Worm (Caenorhabditis elegans): ENCODE measurements around the gene fbxa-31.

Gene fbxa-31

ce11 chrIII:1226256-1226655 lies 45.0 kb downstream of the fbxa-31 start:
- TF ChIP-seq nhr-80 (tag; optimal IDR thresholded peaks at IDR 0.05) (peak; percentile 62), lsy-27 (tag; optimal IDR thresholded peaks at IDR 0.05; ENCODE audit: borderline replicate concordance, insufficient read depth) (no peak), F22D6.2 (tag; optimal IDR thresholded peaks at IDR 0.05) (no peak), lin-54 (GFP tag; optimal IDR thresholded peaks at IDR 0.05) (no peak), nhr-120 (GFP tag; IDR thresholded peaks at IDR 0.05) (no peak), hmg-1.2 (GFP tag; IDR thresholded peaks at IDR 0.05) (peak; percentile 56; the same call in 1 of the 2 replicates), nfyb-1 (GFP tag; IDR thresholded peaks at IDR 0.05) (no peak)

- no peak for TF ChIP-seq attf-6 (GFP tag; IDR thresholded peaks at IDR 0.05)
- TF ChIP-seq aptf-2 (GFP tag; conservative IDR thresholded peaks at IDR 0.05), result no peak
- TF ChIP-seq ceh-27 (GFP tag; optimal IDR thresholded peaks at IDR 0.05), result no peak
- TF ChIP-seq gei-17 (GFP tag; optimal IDR thresholded peaks at IDR 0.05), result no peak
- no peak for TF ChIP-seq let-607 (tag; optimal IDR thresholded peaks at IDR 0.05)
- TF ChIP-seq B0019.2 (GFP tag; conservative IDR thresholded peaks at IDR 0.05), result no peak
Observed at ce11 chrIII:1225595-1225994, 45.6 kb downstream of the fbxa-31 start.

DNA sequence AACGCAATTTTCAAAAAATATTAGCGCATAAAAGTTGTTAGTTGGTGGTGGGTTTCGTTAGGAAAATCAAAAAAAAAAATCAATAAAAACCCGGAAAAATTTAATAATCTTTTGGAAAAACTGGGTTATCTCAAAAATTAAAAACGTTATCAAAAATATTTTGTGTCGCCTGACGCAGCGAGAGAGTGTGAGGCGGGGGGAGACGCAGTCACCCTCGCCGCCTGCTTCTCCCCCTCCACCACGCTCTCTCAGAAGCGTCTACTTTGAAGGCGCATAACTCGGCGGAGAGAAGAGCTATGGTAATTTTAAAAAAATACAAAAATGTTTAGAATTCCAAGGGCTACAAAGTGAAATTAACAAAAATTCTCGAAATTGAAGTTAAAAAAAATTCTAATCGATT lies 46.1 kb downstream of the fbxa-31 start:
- TF ChIP-seq fkh-3 (tag; optimal IDR thresholded peaks at IDR 0.05) (no peak), ceh-91 (GFP tag; IDR thresholded peaks at IDR 0.05) (no peak), zfh-2 (GFP tag; conservative IDR thresholded peaks at IDR 0.05) (peak; percentile 66), cebp-2 (GFP tag; IDR thresholded peaks at IDR 0.05) (no peak), B0035.1 (tag; optimal IDR thresholded peaks at IDR 0.05) (no peak), hmg-1.2 (GFP tag; IDR thresholded peaks at IDR 0.05) (peak; percentile 76)

ce11 chrIII:1223319-1224093 lies 47.7 kb downstream of the fbxa-31 start:
- TF ChIP-seq cebp-1 (GFP tag; IDR thresholded peaks at IDR 0.05), result no peak
- TF ChIP-seq cebp-1 (tag; optimal IDR thresholded peaks at IDR 0.05), result peak; percentile 30
- TF ChIP-seq hmg-1.2 (GFP tag; IDR thresholded peaks at IDR 0.05), result peak; percentile 91
- no peak for TF ChIP-seq atf-7 (tag; optimal IDR thresholded peaks at IDR 0.05)
- peak; percentile 56 to 70 for TF ChIP-seq let-607 (tag; optimal IDR thresholded peaks at IDR 0.05)
- peak; percentile 56 for TF ChIP-seq nhr-80 (tag; optimal IDR thresholded peaks at IDR 0.05)
- TF ChIP-seq dox-1 (GFP tag; IDR thresholded peaks at IDR 0.05), result no peak

- TF ChIP-seq nhr-80 (tag; optimal IDR thresholded peaks at IDR 0.05) (peak; percentile 80), ztf-3 (GFP tag; optimal IDR thresholded peaks at IDR 0.05) (no peak)
Observed at ce11 chrIII:1221995-1222394, 49.2 kb downstream of the fbxa-31 start.

- peak; percentile 61 for TF ChIP-seq nhr-80 (tag; optimal IDR thresholded peaks at IDR 0.05)
- TF ChIP-seq cebp-1 (GFP tag; IDR thresholded peaks at IDR 0.05), result no peak
- peak; percentile 19 for TF ChIP-seq cebp-1 (tag; optimal IDR thresholded peaks at IDR 0.05)
- TF ChIP-seq dox-1 (GFP tag; IDR thresholded peaks at IDR 0.05), result peak; percentile 40; the same call in 1 of the 2 replicates
- TF ChIP-seq ets-4 (GFP tag; optimal IDR thresholded peaks at IDR 0.05), result peak; percentile 57
- peak; percentile 21 for TF ChIP-seq tlf-1 (GFP tag; optimal IDR thresholded peaks at IDR 0.05)
- TF ChIP-seq lin-35 (GFP tag; optimal IDR thresholded peaks at IDR 0.05), result no peak
- TF ChIP-seq atf-7 (tag; optimal IDR thresholded peaks at IDR 0.05), result peak; percentile 15
- no peak for TF ChIP-seq B0035.1 (tag; optimal IDR thresholded peaks at IDR 0.05)
- peak; percentile 46; the same call in 1 of the 2 replicates for TF ChIP-seq egrh-3 (GFP tag; IDR thresholded peaks at IDR 0.05)
Observed at ce11 chrIII:1220012-1220411, 51.2 kb downstream of the fbxa-31 start.

All from whole organism, young adult.